Worm (Caenorhabditis elegans): ENCODE data around the gene snb-1.

ce11 chrV:6645810-6646209 is 10.5 kb downstream of the snb-1 start:
- TF ChIP-seq ham-2 (GFP tag; optimal IDR thresholded peaks at IDR 0.05) (no peak), mab-5 (tag; optimal IDR thresholded peaks at IDR 0.05) (no peak), nhr-76 (tag; optimal IDR thresholded peaks at IDR 0.05) (no peak), ztf-11 (tag; optimal IDR thresholded peaks at IDR 0.05) (no peak), nhr-12 (tag; optimal IDR thresholded peaks at IDR 0.05) (no peak), unc-62 (GFP tag; optimal IDR thresholded peaks at IDR 0.05) (no peak), M03D4.4 (tag; optimal IDR thresholded peaks at IDR 0.05) (no peak), lin-13 (tag; optimal IDR thresholded peaks at IDR 0.05) (no peak), lin-32 (GFP tag; optimal IDR thresholded peaks at IDR 0.05) (no peak), unc-39 (tag; optimal IDR thresholded peaks at IDR 0.05) (no peak), nhr-237 (tag; optimal IDR thresholded peaks at IDR 0.05) (no peak), pha-4 (tag; optimal IDR thresholded peaks at IDR 0.05) (no peak)

Measured in whole organism, mixed stage, embryonic.